Fruit fly (Drosophila melanogaster) whole organism, wandering third instar larva: ENCODE measurements around the gene RpL34a.

Source experiments
- Hr78 ChIP-seq: fragments of >200 bp; optimal IDR thresholded peaks from 2 replicates; lab custom pipeline; 2017; ENCODE audit warnings: missing biosample characterization, missing genetic modification characterization
- Myc ChIP-seq: fragments of >200 bp; optimal IDR thresholded peaks from 2 replicates; lab custom pipeline; 2017
- h ChIP-seq: fragments of 200-800 bp; sonication (Bioruptor generic); optimal IDR thresholded peaks from 3 replicates; lab custom pipeline; 2016; ENCODE audit warnings: missing biosample characterization, mild to moderate bottlenecking, missing genetic modification characterization
- psq ChIP-seq: fragments of 200-800 bp; sonication (Bioruptor generic); optimal IDR thresholded peaks from 3 replicates; lab custom pipeline; 2017; ENCODE audit warnings: missing biosample characterization, mild to moderate bottlenecking, missing genetic modification characterization, moderate library complexity
- sage ChIP-seq: fragments of 200-800 bp; sonication (Bioruptor generic); optimal IDR thresholded peaks from 2 replicates; lab custom pipeline; 2016; ENCODE audit warnings: missing biosample characterization, mild to moderate bottlenecking, missing genetic modification characterization
- tai ChIP-seq: sonication (Bioruptor generic); optimal IDR thresholded peaks from 2 replicates; lab custom pipeline; 2016; ENCODE audit warnings: missing biosample characterization, missing genetic modification characterization

DNA sequence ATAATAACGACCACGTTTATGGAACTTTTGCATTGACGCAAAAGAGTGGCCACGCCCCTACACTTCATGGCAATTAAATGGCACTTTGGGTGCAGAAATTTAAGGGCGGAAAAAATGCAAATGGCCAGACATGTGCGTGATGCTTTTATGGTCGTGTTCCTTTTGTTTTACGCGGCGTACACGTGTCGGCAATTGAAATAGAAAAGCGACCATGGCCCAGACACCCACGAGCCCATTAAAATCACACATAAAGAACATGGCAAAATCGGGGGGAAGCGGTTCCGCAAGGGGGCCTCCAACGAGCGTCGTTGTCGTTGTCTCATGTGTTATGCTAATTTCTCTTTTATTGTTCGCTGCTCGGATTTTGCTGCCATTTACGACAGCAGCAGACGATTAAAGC is 46.3 kb upstream of the RpL34a start:
- no peak for TF ChIP-seq h (GFP tag; lab: Kevin White, UChicago)
- TF ChIP-seq Myc (lab: Kevin White, UChicago), result no peak
- no peak for TF ChIP-seq sage
- TF ChIP-seq psq (GFP tag; lab: Kevin White, UChicago), result no peak
- TF ChIP-seq tai (GFP tag; lab: Kevin White, UChicago), result no peak
- no peak for TF ChIP-seq Hr78 (GFP tag; lab: Kevin White, UChicago)
